Worm (Caenorhabditis elegans) whole organism, L3 larva: ENCODE data around the gene rab-3.

Experiments
- fos-1 ChIP-seq: fragments of 150-350 bp; optimal IDR thresholded peaks from 2 replicates; lab custom pipeline; 2014; ENCODE audit warnings: missing biosample characterization, missing genetic modification characterization
- mdl-1 ChIP-seq: fragments of 150-350 bp; optimal IDR thresholded peaks from 2 replicates; lab custom pipeline; 2014; ENCODE audit warnings: missing biosample characterization, missing genetic modification characterization
- nfya-1 ChIP-seq: sonication (generic microtip); optimal IDR thresholded peaks from 2 replicates; lab custom pipeline; 2017; ENCODE audit warnings: missing genetic modification characterization, mild to moderate bottlenecking, missing compliant biosample characterization, antibody characterized with exemption, moderate library complexity; ENCODE audit not compliant: insufficient read depth
- tbx-2 ChIP-seq: sonication (generic microtip); optimal IDR thresholded peaks from 2 replicates; lab custom pipeline; 2016; ENCODE audit warnings: mild to moderate bottlenecking, missing genetic modification characterization, missing compliant biosample characterization

- no peak for TF ChIP-seq mdl-1 (tag; lab: Kevin White, UChicago)
- TF ChIP-seq nfya-1 (tag; lab: Kevin White, UChicago), result no peak
- no peak for TF ChIP-seq fos-1 (tag; lab: Kevin White, UChicago)
- no peak for TF ChIP-seq tbx-2 (tag; lab: Kevin White, UChicago)
These were observed 16.7 kb upstream of the rab-3 start for ce11 chrII:5744342-5744741.
